Worm (Caenorhabditis elegans): ENCODE measurements around the gene farl-11.

DNA sequence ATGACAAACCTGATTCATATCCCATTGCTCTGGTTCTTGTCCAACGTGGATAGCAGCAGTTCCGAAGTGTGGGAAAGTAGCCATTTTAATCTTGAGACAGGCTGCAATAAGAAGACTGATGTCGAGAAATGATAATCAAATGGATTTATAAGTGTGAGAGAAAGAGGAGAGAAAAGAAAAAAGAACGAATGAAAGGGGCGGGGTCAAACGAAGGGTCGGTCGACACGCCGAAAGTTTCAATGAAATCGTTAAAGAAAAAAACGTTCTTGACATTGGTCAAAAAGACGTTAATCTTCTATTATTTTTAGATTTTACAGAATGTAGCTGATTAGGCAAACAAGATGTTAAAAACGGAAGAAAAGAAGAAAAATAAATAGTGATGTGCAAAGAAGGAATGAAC, 47.0 kb downstream of the farl-11 start, which contains the start of gene cth-2:
- no peak for TF ChIP-seq skn-1 (tag; optimal IDR thresholded peaks at IDR 0.05)
- no peak for TF ChIP-seq unc-62 (GFP tag; optimal IDR thresholded peaks at IDR 0.05)
- no peak for TF ChIP-seq ztf-4 (tag; optimal IDR thresholded peaks at IDR 0.05)
- no peak for TF ChIP-seq ztf-11 (tag; optimal IDR thresholded peaks at IDR 0.05)
- no peak for TF ChIP-seq elt-1 (tag; optimal IDR thresholded peaks at IDR 0.05)
- TF ChIP-seq sea-2 (GFP tag; optimal IDR thresholded peaks at IDR 0.05): no peak
- peak; percentile 9 for TF ChIP-seq pha-4 (tag; optimal IDR thresholded peaks at IDR 0.05)
- TF ChIP-seq nfya-1 (tag; optimal IDR thresholded peaks at IDR 0.05; ENCODE audit: insufficient read depth): no peak
- TF ChIP-seq ceh-9 (tag; optimal IDR thresholded peaks at IDR 0.05): no peak
- no peak for TF ChIP-seq nhr-237 (tag; optimal IDR thresholded peaks at IDR 0.05)
- TF ChIP-seq nhr-25 (tag; optimal IDR thresholded peaks at IDR 0.05): no peak
- TF ChIP-seq nhr-11 (tag; optimal IDR thresholded peaks at IDR 0.05): peak; percentile 9

Measured in whole organism, L3 larva.